Worm (Caenorhabditis elegans) whole organism, L3 larva: ENCODE results near the gene B0416.4.

ENCODE experiments used
- ZK546.5 ChIP-seq: sonication (generic microtip); optimal IDR thresholded peaks from 2 replicates; lab custom pipeline; 2017; ENCODE audit warnings: missing biosample characterization, missing genetic modification characterization
- fkh-10 ChIP-seq: sonication (generic microtip); optimal IDR thresholded peaks from 2 replicates; lab custom pipeline; 2017; ENCODE audit warnings: missing biosample characterization, missing genetic modification reagents, missing genetic modification characterization
- lin-15B ChIP-seq: fragments of 150-350 bp; optimal IDR thresholded peaks from 2 replicates; lab custom pipeline; 2014; ENCODE audit warnings: missing biosample characterization, missing genetic modification characterization
- mml-1 ChIP-seq: fragments of 150-350 bp; sonication (generic microtip); optimal IDR thresholded peaks from 3 replicates; lab custom pipeline; 2014; ENCODE audit warnings: missing biosample characterization, missing genetic modification characterization
- nhr-43 ChIP-seq: sonication (generic microtip); optimal IDR thresholded peaks from 2 replicates; lab custom pipeline; 2016; ENCODE audit warnings: mild to moderate bottlenecking, missing genetic modification characterization, missing compliant biosample characterization; ENCODE audit not compliant: poor library complexity, severe bottlenecking

ce11 chrX:9283026-9283425 is 4.3 kb downstream of the B0416.4 start, which contains the start of gene B0416.11:
- TF ChIP-seq nhr-43 (tag; lab: Kevin White, UChicago), result no peak
- no peak for TF ChIP-seq lin-15B (tag; lab: Kevin White, UChicago)
- no peak for TF ChIP-seq fkh-10 (GFP tag; lab: Kevin White, UChicago)
- TF ChIP-seq mml-1 (tag; lab: Kevin White, UChicago), result no peak
- no peak for TF ChIP-seq ZK546.5
